Fruit fly (Drosophila melanogaster): ENCODE results near the gene Nup35.

The Nup35 gene

DNA sequence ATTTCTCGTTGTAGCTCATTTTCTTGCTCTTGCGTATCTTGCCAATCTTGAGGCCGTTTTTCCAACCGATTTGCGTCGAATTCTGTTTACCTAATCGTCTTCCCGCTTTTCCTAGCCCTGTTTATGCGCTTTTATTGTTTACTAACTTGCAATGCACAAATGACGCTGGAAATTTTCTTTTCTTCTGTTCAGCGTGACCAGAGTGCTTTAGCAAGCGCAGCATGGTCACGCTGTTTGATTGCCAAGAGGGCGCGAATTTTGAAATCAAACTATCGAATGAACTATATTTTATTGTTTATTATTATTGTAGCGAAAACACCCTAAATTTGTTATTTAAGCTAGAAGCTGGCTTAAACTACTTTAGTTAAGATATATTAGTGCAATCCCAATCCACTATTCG lies 2.3 kb downstream of the Nup35 start, which contains the start of gene Hou:
Gene Hou (minus strand): TSS at position 193 of the 400 bp plus-strand sequence.
- TF ChIP-seq lbe (GFP tag; optimal IDR thresholded peaks at IDR 0.05), result no peak
- TF ChIP-seq ken (GFP tag; IDR thresholded peaks at IDR 0.05), result no peak
- no peak for TF ChIP-seq Dip2 (GFP tag; IDR thresholded peaks at IDR 0.05)
- TF ChIP-seq gcm2 (GFP tag; optimal IDR thresholded peaks at IDR 0.05), result no peak
- no peak for TF ChIP-seq CG32532 (GFP tag; IDR thresholded peaks at IDR 0.05)
- no peak for TF ChIP-seq peb (GFP tag; IDR thresholded peaks at IDR 0.05)
- TF ChIP-seq CG15269 (tag; optimal IDR thresholded peaks at IDR 0.05), result no peak
- TF ChIP-seq tio (GFP tag; optimal IDR thresholded peaks at IDR 0.05), result no peak
- peak; percentile 65 for TF ChIP-seq Scr (GFP tag; IDR thresholded peaks at IDR 0.05; ENCODE audit: partially characterized antibody)
- TF ChIP-seq Ssrp (tag; optimal IDR thresholded peaks at IDR 0.05), result no peak
- no peak for TF ChIP-seq CrebB (tag; optimal IDR thresholded peaks at IDR 0.05)
- TF ChIP-seq knrl (GFP tag; IDR thresholded peaks at IDR 0.05; ENCODE audit: partially characterized antibody), result peak; percentile 49; the same call in 1 of the 3 replicates
- no peak for TF ChIP-seq CkIIα-i1 (GFP tag; IDR thresholded peaks at IDR 0.05)
- TF ChIP-seq Dref (GFP tag; IDR thresholded peaks at IDR 0.05), result peak; percentile 57
- peak; percentile 94 for TF ChIP-seq E2f2 (GFP tag; IDR thresholded peaks at IDR 0.05)
- TF ChIP-seq CG10366 (GFP tag; IDR thresholded peaks at IDR 0.05), result no peak
- TF ChIP-seq wek (GFP tag; optimal IDR thresholded peaks at IDR 0.05), result no peak
- TF ChIP-seq CG13287 (GFP tag; IDR thresholded peaks at IDR 0.05; ENCODE audit: partially characterized antibody), result peak; percentile 79
- TF ChIP-seq Doc2 (GFP tag; IDR thresholded peaks at IDR 0.05), result no peak
- TF ChIP-seq CG12219 (GFP tag; optimal IDR thresholded peaks at IDR 0.05), result no peak
- peak; percentile 57 for TF ChIP-seq bbx (GFP tag; IDR thresholded peaks at IDR 0.05; ENCODE audit: partially characterized antibody)
- no peak for TF ChIP-seq CG12236 (GFP tag; optimal IDR thresholded peaks at IDR 0.05)
- no peak for TF ChIP-seq emc (GFP tag; optimal IDR thresholded peaks at IDR 0.05)
- no peak for TF ChIP-seq az2 (GFP tag; optimal IDR thresholded peaks at IDR 0.05)
- no peak for TF ChIP-seq Abd-B (GFP tag; optimal IDR thresholded peaks at IDR 0.05)
- TF ChIP-seq row (GFP tag; IDR thresholded peaks at IDR 0.05), result no peak
- TF ChIP-seq CG8944 (GFP tag; optimal IDR thresholded peaks at IDR 0.05), result no peak
- peak; percentile 19; the same call in 2 of the 3 replicates for TF ChIP-seq zen2 (GFP tag; IDR thresholded peaks at IDR 0.05; ENCODE audit: partially characterized antibody)
- no peak for TF ChIP-seq B-H1 (GFP tag; IDR thresholded peaks at IDR 0.05)
- TF ChIP-seq da (GFP tag; optimal IDR thresholded peaks at IDR 0.05), result no peak
- TF ChIP-seq Myb (GFP tag; optimal IDR thresholded peaks at IDR 0.05), result no peak
- no peak for TF ChIP-seq pan (optimal IDR thresholded peaks at IDR 0.05)
- no peak for TF ChIP-seq pan (GFP tag; optimal IDR thresholded peaks at IDR 0.05 in 1 of 2, IDR thresholded peaks at IDR 0.05 in 1 of 2)
- TF ChIP-seq CG8924 (tag; optimal IDR thresholded peaks at IDR 0.05), result peak; percentile 11
- no peak for TF ChIP-seq CG12744 (GFP tag; optimal IDR thresholded peaks at IDR 0.05)
- peak; percentile 80 for TF ChIP-seq MESR4 (GFP tag; optimal IDR thresholded peaks at IDR 0.05)
- TF ChIP-seq CG10209 (GFP tag; optimal IDR thresholded peaks at IDR 0.05), result no peak
- TF ChIP-seq gfzf (GFP tag; optimal IDR thresholded peaks at IDR 0.05), result peak; percentile 72
- TF ChIP-seq pros (GFP tag; optimal IDR thresholded peaks at IDR 0.05), result no peak
- no peak for TF ChIP-seq luna (GFP tag; optimal IDR thresholded peaks at IDR 0.05)
- TF ChIP-seq chinmo (GFP tag; IDR thresholded peaks at IDR 0.05; ENCODE audit: partially characterized antibody), result peak; percentile 78; the same call in 3 of the 4 replicates
- TF ChIP-seq Sin3A (optimal IDR thresholded peaks at IDR 0.05), result peak; percentile 21
- TF ChIP-seq CG4617 (GFP tag; optimal IDR thresholded peaks at IDR 0.05; ENCODE audit: borderline replicate concordance), result peak; percentile 72
- TF ChIP-seq hbn (GFP tag; IDR thresholded peaks at IDR 0.05; ENCODE audit: partially characterized antibody), result peak; percentile 48; the same call in 1 of the 2 replicates
- peak; percentile 22 for TF ChIP-seq CG2116 (GFP tag; optimal IDR thresholded peaks at IDR 0.05)
- TF ChIP-seq Eip74EF (GFP tag; optimal IDR thresholded peaks at IDR 0.05), result no peak
- TF ChIP-seq ap (GFP tag; IDR thresholded peaks at IDR 0.05), result no peak
- TF ChIP-seq YL-1 (GFP tag; optimal IDR thresholded peaks at IDR 0.05), result peak; percentile 65
- peak; percentile 17; the same call in 1 of the 2 replicates for TF ChIP-seq sna (GFP tag; IDR thresholded peaks at IDR 0.05; ENCODE audit: partially characterized antibody)
- peak; percentile 43; the same call in 1 of the 3 replicates for TF ChIP-seq CG34224 (GFP tag; IDR thresholded peaks at IDR 0.05; ENCODE audit: partially characterized antibody)
- TF ChIP-seq phol (tag; optimal IDR thresholded peaks at IDR 0.05), result peak; percentile 7

All from whole organism, embryonic.